Worm (Caenorhabditis elegans): Measurements from ENCODE around the gene his-60.

Gene his-60

DNA sequence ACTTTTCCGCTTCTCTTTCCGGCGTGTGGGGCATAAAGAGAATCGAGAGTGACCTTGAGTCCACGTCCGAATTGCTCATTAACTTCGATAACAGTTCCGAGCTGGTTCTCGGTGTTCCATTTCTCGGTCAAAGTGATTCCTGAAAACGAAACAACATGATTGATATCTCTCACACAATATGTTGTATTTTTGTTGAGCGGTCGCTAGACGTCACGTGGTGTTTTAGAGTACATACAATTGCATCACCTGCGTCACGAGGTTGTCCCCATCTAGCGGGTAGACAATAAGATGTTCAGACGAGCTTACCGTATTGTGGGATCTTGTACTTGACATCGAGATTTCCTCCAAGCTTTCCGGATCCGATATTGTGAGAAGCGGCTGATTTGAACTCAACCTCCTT is 19.5 kb upstream of the his-60 start:
- no peak for TF ChIP-seq egl-44 (GFP tag; IDR thresholded peaks at IDR 0.05)
- peak; percentile 21 for TF ChIP-seq lin-54 (GFP tag; optimal IDR thresholded peaks at IDR 0.05)
- 0 out of 2 replicates have a peak, but pooled peaks have one; percentile 54 for TF ChIP-seq madf-3 (GFP tag; IDR thresholded peaks at IDR 0.05)
- TF ChIP-seq ets-4 (GFP tag; optimal IDR thresholded peaks at IDR 0.05): no peak
- no peak for TF ChIP-seq nhr-27 (tag; optimal IDR thresholded peaks at IDR 0.05)
- no peak for TF ChIP-seq egl-18 (GFP tag; IDR thresholded peaks at IDR 0.05)
- no peak for TF ChIP-seq die-1 (tag; optimal IDR thresholded peaks at IDR 0.05)
- TF ChIP-seq let-526 (GFP tag; IDR thresholded peaks at IDR 0.05): no peak
- no peak for TF ChIP-seq dpff-1 (tag; optimal IDR thresholded peaks at IDR 0.05)
- peak; percentile 35 for TF ChIP-seq lin-40 (tag; optimal IDR thresholded peaks at IDR 0.05)
- TF ChIP-seq T07F8.4 (tag; optimal IDR thresholded peaks at IDR 0.05): no peak
- TF ChIP-seq dox-1 (GFP tag; IDR thresholded peaks at IDR 0.05): no peak
- no peak for TF ChIP-seq snpc-3.4 (tag; optimal IDR thresholded peaks at IDR 0.05)
- no peak for TF ChIP-seq F10E7.11 (tag; optimal IDR thresholded peaks at IDR 0.05)
- no peak for TF ChIP-seq lin-35 (GFP tag; optimal IDR thresholded peaks at IDR 0.05)
- peak; percentile 37; the same call in 1 of the 2 replicates for TF ChIP-seq pbrm-1 (GFP tag; IDR thresholded peaks at IDR 0.05)
- TF ChIP-seq him-1 (tag; optimal IDR thresholded peaks at IDR 0.05): no peak
- no peak for TF ChIP-seq hlh-12 (tag; optimal IDR thresholded peaks at IDR 0.05)
- 0 out of 2 replicates have a peak, but pooled peaks have one; percentile 62 for TF ChIP-seq ceh-40 (GFP tag; IDR thresholded peaks at IDR 0.05)
- TF ChIP-seq sptf-2 (GFP tag; optimal IDR thresholded peaks at IDR 0.05): peak; percentile 0
- no peak for TF ChIP-seq cebp-1 (GFP tag; IDR thresholded peaks at IDR 0.05)
- TF ChIP-seq cebp-1 (tag; optimal IDR thresholded peaks at IDR 0.05): peak; percentile 57
- TF ChIP-seq aptf-3 (GFP tag; IDR thresholded peaks at IDR 0.05): no peak
- no peak for TF ChIP-seq F57C9.4 (tag; optimal IDR thresholded peaks at IDR 0.05)
- peak; percentile 47; the same call in 1 of the 2 replicates for TF ChIP-seq Y53G8AR.9 (GFP tag; conservative IDR thresholded peaks at IDR 0.05)
- no peak for TF ChIP-seq F22D6.2 (tag; optimal IDR thresholded peaks at IDR 0.05)
- no peak for TF ChIP-seq F37B4.10 (GFP tag; IDR thresholded peaks at IDR 0.05)
- no peak for TF ChIP-seq tlf-1 (GFP tag; optimal IDR thresholded peaks at IDR 0.05)
- 0 out of 2 replicates have a peak, but pooled peaks have one; percentile 51 for TF ChIP-seq Y67H2A.10 (GFP tag; conservative IDR thresholded peaks at IDR 0.05)
- no peak for TF ChIP-seq F57A8.1 (GFP tag; optimal IDR thresholded peaks at IDR 0.05)
- no peak for TF ChIP-seq fkh-3 (tag; optimal IDR thresholded peaks at IDR 0.05)
- no peak for TF ChIP-seq athp-1 (tag; optimal IDR thresholded peaks at IDR 0.05)
- no peak for TF ChIP-seq T26A5.8 (tag; optimal IDR thresholded peaks at IDR 0.05)
- TF ChIP-seq tbx-9 (tag; optimal IDR thresholded peaks at IDR 0.05; ENCODE audit: borderline replicate concordance): no peak
- no peak for TF ChIP-seq unc-130 (GFP tag; optimal IDR thresholded peaks at IDR 0.05)
- no peak for TF ChIP-seq ztf-3 (GFP tag; optimal IDR thresholded peaks at IDR 0.05)
- peak; percentile 54 for TF ChIP-seq ZK185.1 (tag; optimal IDR thresholded peaks at IDR 0.05; ENCODE audit: poor library complexity, severe bottlenecking)
- TF ChIP-seq mes-4 (tag; optimal IDR thresholded peaks at IDR 0.05): no peak
- no peak for TF ChIP-seq D2030.7 (GFP tag; IDR thresholded peaks at IDR 0.05)
- TF ChIP-seq B0261.1 (tag; optimal IDR thresholded peaks at IDR 0.05): no peak
- TF ChIP-seq zim-3 (tag; optimal IDR thresholded peaks at IDR 0.05): no peak

DNA sequence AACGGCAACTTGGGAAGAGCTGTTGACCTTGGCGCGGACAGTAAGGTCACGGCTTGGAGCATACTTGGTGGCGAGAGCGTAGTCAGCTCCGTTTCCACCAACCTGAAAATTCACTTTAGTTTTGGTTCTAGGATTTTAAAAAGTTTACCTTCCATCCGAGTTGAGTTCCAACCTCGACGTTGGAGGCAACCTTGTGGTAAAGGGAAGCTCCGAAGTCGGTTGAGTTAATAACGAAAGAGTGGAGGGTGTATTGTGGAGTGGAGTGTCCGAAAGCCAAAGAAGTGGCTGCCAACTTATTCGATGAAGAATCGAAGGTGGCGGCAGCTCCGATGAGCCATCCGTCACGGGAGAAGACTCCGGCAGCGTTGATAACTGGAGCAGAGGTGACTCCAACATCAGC is 18.9 kb upstream of the his-60 start:
- TF ChIP-seq ets-4 (GFP tag; optimal IDR thresholded peaks at IDR 0.05) (peak; percentile 5), madf-6 (GFP tag; IDR thresholded peaks at IDR 0.05) (0 out of 2 replicates have a peak, but pooled peaks have one; percentile 9), pbrm-1 (GFP tag; IDR thresholded peaks at IDR 0.05) (0 out of 2 replicates have a peak, but pooled peaks have one; percentile 25), hmg-1.2 (GFP tag; IDR thresholded peaks at IDR 0.05) (0 out of 2 replicates have a peak, but pooled peaks have one; percentile 6), sdz-38 (tag; optimal IDR thresholded peaks at IDR 0.05) (no peak), Y53G8AR.9 (GFP tag; conservative IDR thresholded peaks at IDR 0.05) (0 out of 2 replicates have a peak, but pooled peaks have one; percentile 46), T07F8.4 (tag; optimal IDR thresholded peaks at IDR 0.05) (no peak)
